Worm (Caenorhabditis elegans) whole organism, mixed stage, embryonic: ENCODE measurements around the gene clec-26.

Experiments used
- M03D4.4 ChIP-seq: sonication (generic microtip); optimal IDR thresholded peaks from 2 replicates; lab custom pipeline; 2017; ENCODE audit warnings: mild to moderate bottlenecking, missing genetic modification characterization, missing compliant biosample characterization
- bed-3 ChIP-seq: fragments of 200-800 bp; sonication (Bioruptor generic); optimal IDR thresholded peaks from 3 replicates; lab custom pipeline; 2018; ENCODE audit warnings: mild to moderate bottlenecking, missing genetic modification characterization, moderate library complexity, missing compliant biosample characterization
- blmp-1 ChIP-seq: fragments of 150-350 bp; optimal IDR thresholded peaks from 2 replicates; lab custom pipeline; 2014; ENCODE audit warnings: missing biosample characterization, missing genetic modification characterization
- ceh-39 ChIP-seq: fragments of 150-350 bp; optimal IDR thresholded peaks from 2 replicates; lab custom pipeline; 2014; ENCODE audit warnings: missing biosample characterization, missing genetic modification characterization
- ceh-83 ChIP-seq: fragments of 200-800 bp; sonication (Bioruptor generic); optimal IDR thresholded peaks from 2 replicates; lab custom pipeline; 2018; ENCODE audit warnings: mild to moderate bottlenecking, missing genetic modification characterization, missing compliant biosample characterization
- ces-1 ChIP-seq: fragments of 150-350 bp; optimal IDR thresholded peaks from 2 replicates; lab custom pipeline; 2014; ENCODE audit warnings: missing biosample characterization, missing genetic modification reagents, missing genetic modification characterization
- cnd-1 ChIP-seq: fragments of 200-800 bp; sonication (Bioruptor generic); optimal IDR thresholded peaks from 2 replicates; lab custom pipeline; 2018; ENCODE audit warnings: mild to moderate bottlenecking, missing genetic modification characterization, missing compliant biosample characterization
- drap-1 ChIP-seq: fragments of 200-800 bp; sonication (Bioruptor generic); optimal IDR thresholded peaks from 3 replicates; lab custom pipeline; 2018; ENCODE audit warnings: mild to moderate bottlenecking, missing genetic modification characterization, missing compliant biosample characterization
- elt-1 ChIP-seq: sonication (generic microtip); optimal IDR thresholded peaks from 2 replicates; lab custom pipeline; 2017; ENCODE audit warnings: missing genetic modification characterization, mild to moderate bottlenecking, missing compliant biosample characterization, antibody characterized with exemption, moderate library complexity, borderline replicate concordance; ENCODE audit not compliant: insufficient read depth
- elt-3 ChIP-seq: fragments of 150-350 bp; optimal IDR thresholded peaks from 2 replicates; lab custom pipeline; 2014; ENCODE audit warnings: missing biosample characterization, missing genetic modification characterization
- flh-1 ChIP-seq: fragments of 200-800 bp; sonication (Bioruptor generic); optimal IDR thresholded peaks from 2 replicates; lab custom pipeline; 2018; ENCODE audit warnings: mild to moderate bottlenecking, missing genetic modification characterization, moderate library complexity, missing compliant biosample characterization
- ham-2 ChIP-seq: fragments of 200-800 bp; sonication (Bioruptor generic); optimal IDR thresholded peaks from 2 replicates; lab custom pipeline; 2018; ENCODE audit warnings: mild to moderate bottlenecking, missing genetic modification characterization, missing compliant biosample characterization
- hlh-1 ChIP-seq: fragments of 150-350 bp; optimal IDR thresholded peaks from 2 replicates; lab custom pipeline; 2014; ENCODE audit warnings: missing biosample characterization, missing genetic modification reagents, missing genetic modification characterization
- lin-32 ChIP-seq: fragments of 200-800 bp; sonication (Bioruptor generic); optimal IDR thresholded peaks from 2 replicates; lab custom pipeline; 2018; ENCODE audit warnings: mild to moderate bottlenecking, missing genetic modification characterization, missing compliant biosample characterization
- lsy-2 ChIP-seq: fragments of 150-350 bp; optimal IDR thresholded peaks from 2 replicates; lab custom pipeline; 2014; ENCODE audit warnings: missing biosample characterization, missing genetic modification characterization
- mep-1 ChIP-seq: fragments of 150-350 bp; optimal IDR thresholded peaks from 2 replicates; lab custom pipeline; 2017; ENCODE audit warnings: missing biosample characterization, missing genetic modification reagents, missing genetic modification characterization, inconsistent platforms
- mls-2 ChIP-seq: sonication (generic microtip); optimal IDR thresholded peaks from 2 replicates; lab custom pipeline; 2016; ENCODE audit warnings: mild to moderate bottlenecking, missing genetic modification characterization, moderate library complexity, missing compliant biosample characterization
- nhr-12 ChIP-seq: fragments of 150-350 bp; optimal IDR thresholded peaks from 2 replicates; lab custom pipeline; 2014; ENCODE audit warnings: missing biosample characterization, missing genetic modification characterization
- nhr-2 ChIP-seq: fragments of 150-350 bp; optimal IDR thresholded peaks from 2 replicates; lab custom pipeline; 2014; ENCODE audit warnings: missing biosample characterization, missing genetic modification characterization
- nhr-237 ChIP-seq: fragments of 150-350 bp; optimal IDR thresholded peaks from 2 replicates; lab custom pipeline; 2014; ENCODE audit warnings: missing biosample characterization, missing genetic modification characterization
- nhr-28 ChIP-seq: fragments of 150-350 bp; optimal IDR thresholded peaks from 2 replicates; lab custom pipeline; 2014; ENCODE audit warnings: missing biosample characterization, missing genetic modification characterization
- snpc-4 ChIP-seq: fragments of 150-350 bp; optimal IDR thresholded peaks from 2 replicates; lab custom pipeline; 2014; ENCODE audit warnings: missing biosample characterization, missing genetic modification characterization
- tbx-8 ChIP-seq: fragments of 200-800 bp; sonication (Bioruptor generic); optimal IDR thresholded peaks from 2 replicates; lab custom pipeline; 2018; ENCODE audit warnings: mild to moderate bottlenecking, missing genetic modification characterization, moderate library complexity, missing compliant biosample characterization
- unc-120 ChIP-seq: sonication (generic microtip); optimal IDR thresholded peaks from 2 replicates; lab custom pipeline; 2017; ENCODE audit warnings: missing genetic modification characterization, missing compliant biosample characterization; ENCODE audit not compliant: poor library complexity, severe bottlenecking
- unc-39 ChIP-seq: fragments of 150-350 bp; optimal IDR thresholded peaks from 2 replicates; lab custom pipeline; 2014; ENCODE audit warnings: missing biosample characterization, missing genetic modification characterization
- unc-62 ChIP-seq: fragments of 150-350 bp; optimal IDR thresholded peaks from 2 replicates; lab custom pipeline; 2014; ENCODE audit warnings: missing biosample characterization, missing genetic modification reagents, missing genetic modification characterization
- zip-8 ChIP-seq: fragments of 150-350 bp; optimal IDR thresholded peaks from 2 replicates; lab custom pipeline; 2014; ENCODE audit warnings: missing biosample characterization, missing genetic modification characterization
- ztf-11 ChIP-seq: fragments of 150-350 bp; optimal IDR thresholded peaks from 2 replicates; lab custom pipeline; 2014; ENCODE audit warnings: missing biosample characterization, missing genetic modification characterization

clec-26 gene

ce11 chrV:16821270-16821737, 27.1 kb upstream of the clec-26 start, which contains the start of gene T20B3.14:
Gene T20B3.14 (minus strand): TSS chrV:16821320.
- TF ChIP-seq drap-1 (GFP tag; lab: Kevin White, UChicago), result no peak
- TF ChIP-seq zip-8 (tag; lab: Kevin White, UChicago), result peak; percentile 83

ce11 chrV:16827485-16827884, 20.9 kb upstream of the clec-26 start, which contains the start of gene srh-216:
Gene srh-216 (minus strand): TSS chrV:16827585.
- no peak for TF ChIP-seq ztf-11 (tag; lab: Kevin White, UChicago)
- TF ChIP-seq unc-39 (tag; lab: Kevin White, UChicago), result no peak
- TF ChIP-seq drap-1 (GFP tag; lab: Kevin White, UChicago), result no peak
- TF ChIP-seq elt-1 (tag; lab: Kevin White, UChicago), result no peak
- TF ChIP-seq nhr-28 (tag; lab: Kevin White, UChicago), result no peak
- no peak for TF ChIP-seq blmp-1 (tag; lab: Kevin White, UChicago)
- TF ChIP-seq tbx-8, result no peak
- no peak for TF ChIP-seq mls-2 (tag; lab: Kevin White, UChicago)
- TF ChIP-seq nhr-12 (tag; lab: Kevin White, UChicago), result no peak
- TF ChIP-seq ham-2 (GFP tag; lab: Kevin White, UChicago), result no peak
- no peak for TF ChIP-seq snpc-4
- no peak for TF ChIP-seq elt-3 (tag; lab: Kevin White, UChicago)
- no peak for TF ChIP-seq cnd-1
- TF ChIP-seq unc-120 (tag; lab: Kevin White, UChicago), result no peak
- TF ChIP-seq mep-1 (tag; lab: Kevin White, UChicago), result no peak
- TF ChIP-seq flh-1, result no peak
- no peak for TF ChIP-seq nhr-2 (tag; lab: Kevin White, UChicago)
- TF ChIP-seq M03D4.4 (tag; lab: Kevin White, UChicago), result no peak
- TF ChIP-seq ces-1 (GFP tag; lab: Kevin White, UChicago), result no peak

ce11 chrV:16829396-16829795, 19.0 kb upstream of the clec-26 start, which contains the start of gene srh-214:
Gene srh-214 (minus strand): TSS chrV:16829755.
- TF ChIP-seq unc-62 (no peak), drap-1 (GFP tag; lab: Kevin White, UChicago) (no peak), bed-3 (GFP tag; lab: Kevin White, UChicago) (no peak), ztf-11 (tag; lab: Kevin White, UChicago) (no peak), ceh-39 (tag; lab: Kevin White, UChicago) (no peak), nhr-237 (tag; lab: Kevin White, UChicago) (no peak), snpc-4 (no peak), unc-39 (tag; lab: Kevin White, UChicago) (no peak), lsy-2 (tag; lab: Kevin White, UChicago) (no peak)

ce11 chrV:16831310-16831709, 17.1 kb upstream of the clec-26 start:
- TF ChIP-seq lsy-2 (tag; lab: Kevin White, UChicago) (no peak), ceh-83 (GFP tag; lab: Kevin White, UChicago) (no peak), nhr-237 (tag; lab: Kevin White, UChicago) (no peak), tbx-8 (no peak)

- TF ChIP-seq lsy-2 (tag; lab: Kevin White, UChicago) (no peak), unc-62 (no peak), lin-32 (GFP tag; lab: Kevin White, UChicago) (no peak), nhr-28 (tag; lab: Kevin White, UChicago) (no peak), M03D4.4 (tag; lab: Kevin White, UChicago) (no peak), ham-2 (GFP tag; lab: Kevin White, UChicago) (no peak), mep-1 (tag; lab: Kevin White, UChicago) (no peak), hlh-1 (tag; lab: Kevin White, UChicago) (no peak), drap-1 (GFP tag; lab: Kevin White, UChicago) (no peak), elt-1 (tag; lab: Kevin White, UChicago) (no peak), cnd-1 (no peak), tbx-8 (no peak), zip-8 (tag; lab: Kevin White, UChicago) (no peak), ceh-83 (GFP tag; lab: Kevin White, UChicago) (no peak), ztf-11 (tag; lab: Kevin White, UChicago) (no peak), blmp-1 (tag; lab: Kevin White, UChicago) (no peak)
These were observed 16.5 kb upstream of the clec-26 start, which contains the start of gene srh-215 for ce11 chrV:16831921-16832320. Gene srh-215 (minus strand): TSS chrV:16832021.
